Fruit fly (Drosophila melanogaster): Measurements from ENCODE around the gene CG14645.

CG14645 gene

dm6 chr3R:4319507-4320138 lies 15.3 kb upstream of the CG14645 start, which contains the start of gene CG9795 (continued):
- TF ChIP-seq CG2116 (GFP tag; optimal IDR thresholded peaks at IDR 0.05) (peak; percentile 82), CG15601 (tag; optimal IDR thresholded peaks at IDR 0.05) (no peak), ato (GFP tag; IDR thresholded peaks at IDR 0.05; ENCODE audit: partially characterized antibody) (peak; percentile 93), hbn (GFP tag; IDR thresholded peaks at IDR 0.05; ENCODE audit: partially characterized antibody) (peak; percentile 79), CG8388 (GFP tag; optimal IDR thresholded peaks at IDR 0.05) (no peak), dati (GFP tag; IDR thresholded peaks at IDR 0.05) (no peak), caup (GFP tag; optimal IDR thresholded peaks at IDR 0.05; ENCODE audit: severe bottlenecking) (peak; percentile 46), sim (GFP tag; IDR thresholded peaks at IDR 0.05) (no peak), knrl (GFP tag; IDR thresholded peaks at IDR 0.05; ENCODE audit: partially characterized antibody) (peak; percentile 79), dimm (GFP tag; IDR thresholded peaks at IDR 0.05) (no peak), pb (GFP tag; optimal IDR thresholded peaks at IDR 0.05) (no peak), NFAT (GFP tag; IDR thresholded peaks at IDR 0.05) (peak; percentile 37; the same call in 1 of the 2 replicates), sc (optimal IDR thresholded peaks at IDR 0.05) (no peak), sc (GFP tag; optimal IDR thresholded peaks at IDR 0.05) (no peak), Jarid2 (GFP tag; optimal IDR thresholded peaks at IDR 0.05) (no peak), Mad (GFP tag; optimal IDR thresholded peaks at IDR 0.05) (peak; percentile 24), CTCF (GFP tag; optimal IDR thresholded peaks at IDR 0.05) (peak; percentile 11), lilli (GFP tag; optimal IDR thresholded peaks at IDR 0.05) (peak; percentile 57), CG34422 (GFP tag; IDR thresholded peaks at IDR 0.05) (peak; percentile 52; the same call in 1 of the 3 replicates), Scr (GFP tag; IDR thresholded peaks at IDR 0.05; ENCODE audit: partially characterized antibody) (peak; percentile 85), scrt (GFP tag; optimal IDR thresholded peaks at IDR 0.05) (no peak), onecut (GFP tag; IDR thresholded peaks at IDR 0.05) (no peak), kay (GFP tag; optimal IDR thresholded peaks at IDR 0.05) (no peak), CG6175 (GFP tag; IDR thresholded peaks at IDR 0.05) (no peak), toy (GFP tag; IDR thresholded peaks at IDR 0.05) (no peak), CG1233 (GFP tag; optimal IDR thresholded peaks at IDR 0.05) (no peak), CG31441 (GFP tag; IDR thresholded peaks at IDR 0.05) (no peak), dpn (GFP tag; optimal IDR thresholded peaks at IDR 0.05) (peak; percentile 16 to 43), CG17361 (GFP tag; IDR thresholded peaks at IDR 0.05) (no peak), wek (GFP tag; optimal IDR thresholded peaks at IDR 0.05) (peak; percentile 41), Kr (GFP tag; optimal IDR thresholded peaks at IDR 0.05) (no peak), CG6654 (GFP tag; optimal IDR thresholded peaks at IDR 0.05) (no peak), HLHmδ (GFP tag; optimal IDR thresholded peaks at IDR 0.05) (peak; percentile 36), tap (tag; optimal IDR thresholded peaks at IDR 0.05) (no peak), Sox100B (GFP tag; optimal IDR thresholded peaks at IDR 0.05) (no peak), rib (GFP tag; IDR thresholded peaks at IDR 0.05) (no peak), otp (GFP tag; IDR thresholded peaks at IDR 0.05) (0 out of 3 replicates have a peak, but pooled peaks have one; percentile 56), ac (GFP tag; optimal IDR thresholded peaks at IDR 0.05) (no peak), CG8359 (GFP tag; optimal IDR thresholded peaks at IDR 0.05; ENCODE audit: borderline replicate concordance) (no peak), Ets65A (GFP tag) (peak; percentile 77), CG7271 (tag; optimal IDR thresholded peaks at IDR 0.05) (no peak), cato (GFP tag; optimal IDR thresholded peaks at IDR 0.05; ENCODE audit: borderline replicate concordance) (no peak), chm (GFP tag; IDR thresholded peaks at IDR 0.05) (no peak), cad (GFP tag; optimal IDR thresholded peaks at IDR 0.05) (no peak), CG13287 (GFP tag; IDR thresholded peaks at IDR 0.05; ENCODE audit: partially characterized antibody) (peak; percentile 90), CG12104 (GFP tag; optimal IDR thresholded peaks at IDR 0.05) (no peak), lmd (GFP tag; IDR thresholded peaks at IDR 0.05) (peak; percentile 11; the same call in 1 of the 2 replicates), CG17568 (GFP tag; optimal IDR thresholded peaks at IDR 0.05) (no peak), CG1832 (GFP tag; optimal IDR thresholded peaks at IDR 0.05) (no peak), CG2202 (tag; optimal IDR thresholded peaks at IDR 0.05) (no peak), ara (GFP tag; IDR thresholded peaks at IDR 0.05) (no peak)

Data from whole organism, embryonic.